Fruit fly (Drosophila melanogaster) whole organism, embryonic: ENCODE results near the gene CG10137.
A peak's percentile ranks its signal among the peaks of the same experiment; 100 is the strongest.

Source experiments
- Abd-B ChIP-seq: fragments of 200-800 bp; sonication (Bioruptor generic); optimal IDR thresholded peaks from 2 replicates; lab custom pipeline; 2018; ENCODE audit warnings: missing biosample characterization, mild to moderate bottlenecking, missing genetic modification characterization, moderate library complexity
- BEAF-32 ChIP-seq: fragments of 200-800 bp; sonication (Bioruptor generic); optimal IDR thresholded peaks from 3 replicates; lab custom pipeline; 2017; ENCODE audit warnings: missing biosample characterization, missing genetic modification characterization, mild to moderate bottlenecking, moderate library complexity, missing genetic modification reagents
- Bgb ChIP-seq: fragments of 200-800 bp; sonication (Bioruptor generic); IDR thresholded peaks from 2 replicates; pipeline ENCODE4 v1.3.6; 2022; ENCODE audit warnings: missing biosample characterization, missing genetic modification characterization; ENCODE audit not compliant: partially characterized antibody
- CG10267 ChIP-seq: fragments of 200-800 bp; sonication (Bioruptor generic); optimal IDR thresholded peaks from 2 replicates; lab custom pipeline; 2018; ENCODE audit warnings: missing biosample characterization, mild to moderate bottlenecking, missing genetic modification characterization, moderate library complexity
- CG10431 ChIP-seq: fragments of 200-800 bp; sonication (Bioruptor generic); optimal IDR thresholded peaks from 3 replicates; lab custom pipeline; 2018; ENCODE audit warnings: missing biosample characterization, mild to moderate bottlenecking, missing genetic modification characterization
- CG13287 ChIP-seq: fragments of 200-800 bp; sonication (Bioruptor generic); IDR thresholded peaks from 2 replicates; pipeline ENCODE4 v1.3.6; 2022; ENCODE audit warnings: missing biosample characterization, missing genetic modification characterization; ENCODE audit not compliant: partially characterized antibody
- CG13624 ChIP-seq: fragments of 200-800 bp; sonication (Bioruptor generic); optimal IDR thresholded peaks from 2 replicates; lab custom pipeline; 2016; ENCODE audit warnings: missing biosample characterization, missing genetic modification characterization
- CG14860 ChIP-seq: fragments of 200-800 bp; sonication (Bioruptor generic); IDR thresholded peaks from 3 replicates; pipeline ENCODE4 v1.3.6; 2022; ENCODE audit warnings: missing biosample characterization, missing genetic modification characterization; ENCODE audit not compliant: partially characterized antibody
- CG17568 ChIP-seq: fragments of 200-800 bp; sonication (Bioruptor generic); optimal IDR thresholded peaks from 2 replicates; lab custom pipeline; 2018; ENCODE audit warnings: missing biosample characterization, mild to moderate bottlenecking, missing genetic modification characterization, moderate library complexity
- CG18011 ChIP-seq: fragments of 200-800 bp; sonication (Bioruptor generic); optimal IDR thresholded peaks from 2 replicates; lab custom pipeline; 2017; ENCODE audit warnings: missing biosample characterization, missing genetic modification characterization, mild to moderate bottlenecking, moderate library complexity, missing genotype
- CG30431 ChIP-seq: fragments of 200-800 bp; sonication (Bioruptor generic); optimal IDR thresholded peaks from 2 replicates; lab custom pipeline; 2017; ENCODE audit warnings: missing biosample characterization, missing genetic modification characterization
- CG34224 ChIP-seq: fragments of 200-800 bp; sonication (Bioruptor generic); IDR thresholded peaks from 3 replicates; pipeline ENCODE4 v1.3.6; 2022; ENCODE audit warnings: missing biosample characterization, missing genetic modification characterization; ENCODE audit not compliant: partially characterized antibody
- CG4617 ChIP-seq: fragments of 200-800 bp; sonication (Bioruptor generic); optimal IDR thresholded peaks from 3 replicates; lab custom pipeline; 2016; ENCODE audit warnings: missing biosample characterization, missing genetic modification characterization, borderline replicate concordance
- CG6791 ChIP-seq: fragments of 200-800 bp; sonication (Bioruptor generic); IDR thresholded peaks from 3 replicates; pipeline ENCODE4 v1.3.6; 2022; ENCODE audit warnings: missing biosample characterization, missing genetic modification characterization; ENCODE audit not compliant: partially characterized antibody
- CG8290 ChIP-seq, 3 experiments: fragments of 200-800 bp; sonication (Bioruptor generic); optimal IDR thresholded peaks; 2 replicates each; lab custom pipeline; 2016 to 2019; ENCODE audit warnings: missing biosample characterization in 3 of 3, missing genetic modification characterization in 3 of 3, mild to moderate bottlenecking in 2 of 3, moderate library complexity in 1 of 3
- CG9437 ChIP-seq: fragments of 200-800 bp; sonication (Bioruptor generic); optimal IDR thresholded peaks from 2 replicates; lab custom pipeline; 2018; ENCODE audit warnings: missing biosample characterization, mild to moderate bottlenecking, missing genetic modification characterization
- Dll ChIP-seq: fragments of 200-800 bp; sonication (Bioruptor generic); IDR thresholded peaks from 4 replicates; pipeline ENCODE4 v1.3.6; 2022; ENCODE audit warnings: missing biosample characterization, missing genetic modification characterization; ENCODE audit not compliant: partially characterized antibody
- Doc3 ChIP-seq: fragments of 200-800 bp; sonication (Bioruptor generic); IDR thresholded peaks from 3 replicates; pipeline ENCODE4 v1.3.6; 2022; ENCODE audit warnings: missing biosample characterization, missing genetic modification characterization; ENCODE audit not compliant: partially characterized antibody
- Dp ChIP-seq: fragments of 200-800 bp; sonication (Bioruptor generic); optimal IDR thresholded peaks from 2 replicates; lab custom pipeline; 2018; ENCODE audit warnings: missing biosample characterization, mild to moderate bottlenecking, missing genetic modification characterization, moderate library complexity
- E2f2 ChIP-seq: fragments of 200-800 bp; sonication (Bioruptor generic); IDR thresholded peaks from 2 replicates; pipeline ENCODE4 v1.3.6; 2022; ENCODE audit warnings: missing biosample characterization, missing genetic modification characterization
- Eip74EF ChIP-seq, 2 experiments: fragments of 200-800 bp in 1 of 2; fragments of >200 bp in 1 of 2; sonication (Bioruptor generic) in 1 of 2; optimal IDR thresholded peaks; 2 replicates each; lab custom pipeline; 2017 to 2019; ENCODE audit warnings: missing biosample characterization in 2 of 2, missing genetic modification characterization in 2 of 2, mild to moderate bottlenecking in 1 of 2, moderate library complexity in 1 of 2
- HLH4C ChIP-seq: fragments of 200-800 bp; sonication (Bioruptor generic); IDR thresholded peaks from 3 replicates; pipeline ENCODE4 v1.3.6; 2022; ENCODE audit warnings: missing biosample characterization, missing genetic modification characterization; ENCODE audit not compliant: partially characterized antibody
- Lhr ChIP-seq: fragments of 200-800 bp; sonication (Bioruptor generic); optimal IDR thresholded peaks from 3 replicates; lab custom pipeline; 2017; ENCODE audit warnings: mild to moderate bottlenecking, missing biosample characterization, missing genetic modification reagents, missing genetic modification characterization
- Med ChIP-seq: fragments of 200-800 bp; sonication (Bioruptor generic); peaks from one replicate; lab custom pipeline; 2016; ENCODE audit warnings: missing biosample characterization, missing genetic modification characterization, mild to moderate bottlenecking, inconsistent platforms, moderate library complexity
- Scr ChIP-seq: fragments of 200-800 bp; sonication (Bioruptor generic); IDR thresholded peaks from 2 replicates; pipeline ENCODE4 v1.3.6; 2022; ENCODE audit warnings: missing biosample characterization, missing genetic modification characterization; ENCODE audit not compliant: partially characterized antibody
- Side ChIP-seq: fragments of 200-800 bp; sonication (Bioruptor generic); optimal IDR thresholded peaks from 2 replicates; lab custom pipeline; 2016; ENCODE audit warnings: missing biosample characterization, missing genetic modification characterization
- Sry-β ChIP-seq: fragments of 200-800 bp; sonication (Bioruptor generic); optimal IDR thresholded peaks from 2 replicates; lab custom pipeline; 2018; ENCODE audit warnings: missing biosample characterization, mild to moderate bottlenecking, missing genetic modification characterization, moderate library complexity
- Usf ChIP-seq: fragments of 200-800 bp; sonication (Bioruptor generic); optimal IDR thresholded peaks from 2 replicates; lab custom pipeline; 2017; ENCODE audit warnings: missing genotype, missing biosample characterization, missing genetic modification characterization
- amos ChIP-seq: fragments of 200-800 bp; sonication (Bioruptor generic); IDR thresholded peaks from 2 replicates; pipeline ENCODE4 v1.3.6; 2022; ENCODE audit warnings: missing biosample characterization, missing genetic modification characterization; ENCODE audit not compliant: partially characterized antibody
- bbx ChIP-seq: fragments of 200-800 bp; sonication (Bioruptor generic); IDR thresholded peaks from 2 replicates; pipeline ENCODE4 v1.3.6; 2022; ENCODE audit warnings: missing biosample characterization, missing genetic modification characterization; ENCODE audit not compliant: partially characterized antibody
- bcd ChIP-seq: fragments of 200-800 bp; sonication (Bioruptor generic); optimal IDR thresholded peaks from 2 replicates; lab custom pipeline; 2017; ENCODE audit warnings: missing biosample characterization, mild to moderate bottlenecking, missing genetic modification characterization
- chinmo ChIP-seq: fragments of 200-800 bp; sonication (Bioruptor generic); IDR thresholded peaks from 4 replicates; pipeline ENCODE4 v1.3.6; 2022; ENCODE audit warnings: missing biosample characterization, missing genetic modification characterization; ENCODE audit not compliant: partially characterized antibody
- hb ChIP-seq: fragments of 200-800 bp; sonication (Bioruptor generic); IDR thresholded peaks from 3 replicates; pipeline ENCODE4 v1.3.6; 2022; ENCODE audit warnings: missing biosample characterization, missing genetic modification characterization; ENCODE audit not compliant: partially characterized antibody
- hbn ChIP-seq: fragments of 200-800 bp; sonication (Bioruptor generic); IDR thresholded peaks from 2 replicates; pipeline ENCODE4 v1.3.6; 2022; ENCODE audit warnings: missing biosample characterization, missing genetic modification characterization; ENCODE audit not compliant: partially characterized antibody
- her ChIP-seq: fragments of 200-800 bp; sonication (Bioruptor generic); optimal IDR thresholded peaks from 2 replicates; lab custom pipeline; 2016; ENCODE audit warnings: missing biosample characterization, missing genetic modification characterization
- nmo ChIP-seq: fragments of 200-800 bp; sonication (Bioruptor generic); optimal IDR thresholded peaks from 2 replicates; lab custom pipeline; 2018; ENCODE audit warnings: missing biosample characterization, mild to moderate bottlenecking, missing genetic modification characterization, moderate library complexity
- peb ChIP-seq: fragments of 200-800 bp; sonication (Bioruptor generic); IDR thresholded peaks from 2 replicates; pipeline ENCODE4 v1.3.6; 2022; ENCODE audit warnings: missing biosample characterization, missing genetic modification characterization
- pzg ChIP-seq: fragments of 200-800 bp; sonication (Bioruptor generic); optimal IDR thresholded peaks from 3 replicates; lab custom pipeline; 2018; ENCODE audit warnings: missing biosample characterization, mild to moderate bottlenecking, missing genetic modification characterization, moderate library complexity
- row ChIP-seq: fragments of 200-800 bp; sonication (Bioruptor generic); IDR thresholded peaks from 3 replicates; pipeline ENCODE4 v1.3.6; 2022; ENCODE audit warnings: missing biosample characterization, missing genetic modification characterization
- sna ChIP-seq: fragments of 200-800 bp; sonication (Bioruptor generic); IDR thresholded peaks from 2 replicates; pipeline ENCODE4 v1.3.6; 2022; ENCODE audit warnings: missing biosample characterization, missing genetic modification characterization; ENCODE audit not compliant: partially characterized antibody
- stwl ChIP-seq: fragments of 200-800 bp; sonication (Bioruptor generic); optimal IDR thresholded peaks from 3 replicates; lab custom pipeline; 2018; ENCODE audit warnings: missing biosample characterization, mild to moderate bottlenecking, missing genetic modification characterization, moderate library complexity
- toy ChIP-seq: fragments of 200-800 bp; sonication (Bioruptor generic); IDR thresholded peaks from 2 replicates; pipeline ENCODE4 v1.3.6; 2022; ENCODE audit warnings: missing biosample characterization, missing genetic modification characterization
- trem ChIP-seq: fragments of 200-800 bp; optimal IDR thresholded peaks from 3 replicates; lab custom pipeline; 2019; ENCODE audit warnings: missing biosample characterization, mild to moderate bottlenecking, missing genetic modification characterization, moderate library complexity
- zen2 ChIP-seq: fragments of 200-800 bp; sonication (Bioruptor generic); IDR thresholded peaks from 3 replicates; pipeline ENCODE4 v1.3.6; 2022; ENCODE audit warnings: missing biosample characterization, missing genetic modification characterization; ENCODE audit not compliant: partially characterized antibody

Gene CG10137

dm6 chr2L:19565233-19565898 lies 38.9 kb downstream of the CG10137 start, which contains the start of gene CG13077:
Gene CG13077, plus strand, starts transcription at chr2L:19565863.
- no peak for TF ChIP-seq CG13624
- peak; percentile 74; the same call in 1 of the 2 replicates for TF ChIP-seq hbn (GFP tag; lab: Robert Waterston, UW)
- TF ChIP-seq CG9437 (GFP tag; lab: Kevin White, UChicago), result peak; percentile 98
- TF ChIP-seq Doc3 (GFP tag; lab: Robert Waterston, UW), result peak; percentile 76; the same call in 2 of the 3 replicates
- peak; percentile 76 for TF ChIP-seq E2f2 (GFP tag; lab: Robert Waterston, UW)
- peak; percentile 13 for TF ChIP-seq Lhr (GFP tag; lab: Kevin White, UChicago)
- TF ChIP-seq CG10431 (GFP tag; lab: Kevin White, UChicago), result no peak
- peak; percentile 40; the same call in 1 of the 2 replicates for TF ChIP-seq amos (GFP tag; lab: Robert Waterston, UW)
- 0 out of 3 replicates have a peak, but pooled peaks have one; percentile 27 for TF ChIP-seq hb
- TF ChIP-seq Sry-β, result peak; percentile 84
- TF ChIP-seq row (GFP tag; lab: Robert Waterston, UW), result peak; percentile 27; the same call in 1 of the 3 replicates
- TF ChIP-seq nmo, result peak; percentile 7
- 0 out of 2 replicates have a peak, but pooled peaks have one; percentile 34 for TF ChIP-seq Scr (GFP tag; lab: Robert Waterston, UW)
- peak; percentile 49; the same call in 2 of the 3 replicates for TF ChIP-seq HLH4C (GFP tag; lab: Robert Waterston, UW)
- no peak for TF ChIP-seq Eip74EF (GFP tag; optimal IDR thresholded peaks at IDR 0.05; lab: Kevin White, UChicago)
- TF ChIP-seq CG30431 (GFP tag; lab: Kevin White, UChicago), result no peak
- TF ChIP-seq her, result no peak
- peak; percentile 59 for TF ChIP-seq Bgb (GFP tag; lab: Robert Waterston, UW)
- no peak for TF ChIP-seq toy (GFP tag; lab: Robert Waterston, UW)
- TF ChIP-seq Abd-B (GFP tag; lab: Kevin White, UChicago), result peak; percentile 2
- TF ChIP-seq CG14860 (GFP tag; lab: Robert Waterston, UW), result 0 out of 3 replicates have a peak, but pooled peaks have one; percentile 46
- peak; percentile 11 for TF ChIP-seq CG17568
- no peak for TF ChIP-seq bcd (GFP tag; lab: Kevin White, UChicago)
- no peak for TF ChIP-seq Usf (GFP tag; lab: Kevin White, UChicago)
- TF ChIP-seq trem (tag; lab: Kevin White, UChicago), result peak; percentile 14
- TF ChIP-seq CG8290 (GFP tag; optimal IDR thresholded peaks at IDR 0.05; lab: Kevin White, UChicago), result peak; percentile 37
- TF ChIP-seq CG8290 (tag; optimal IDR thresholded peaks at IDR 0.05; lab: Kevin White, UChicago), result peak in 1 of 2 experiments; percentile 6
- TF ChIP-seq BEAF-32 (GFP tag; lab: Kevin White, UChicago), result peak; percentile 43
- TF ChIP-seq Med (GFP tag; lab: Kevin White, UChicago), result peak; percentile 64
- TF ChIP-seq CG13287, result peak; percentile 68
- TF ChIP-seq chinmo, result 0 out of 4 replicates have a peak, but pooled peaks have one; percentile 63
- TF ChIP-seq CG34224 (GFP tag; lab: Robert Waterston, UW), result peak; percentile 48; the same call in 1 of the 3 replicates
- peak; percentile 87 for TF ChIP-seq CG10267 (tag; lab: Kevin White, UChicago)
- no peak for TF ChIP-seq peb (GFP tag; lab: Robert Waterston, UW)
- peak; percentile 87 for TF ChIP-seq zen2 (GFP tag; lab: Robert Waterston, UW)
- TF ChIP-seq Side, result no peak
- peak; percentile 71 for TF ChIP-seq Dp (GFP tag; lab: Kevin White, UChicago)
- TF ChIP-seq pzg (GFP tag; lab: Kevin White, UChicago), result peak; percentile 9
- peak; percentile 68 for TF ChIP-seq Dll
- peak; percentile 70; the same call in 1 of the 2 replicates for TF ChIP-seq bbx (GFP tag; lab: Robert Waterston, UW)
- TF ChIP-seq CG4617 (GFP tag; lab: Kevin White, UChicago), result no peak
- TF ChIP-seq sna (GFP tag; lab: Robert Waterston, UW), result peak; percentile 47; the same call in 1 of the 2 replicates
- TF ChIP-seq CG6791 (GFP tag; lab: Robert Waterston, UW), result peak; percentile 79
- TF ChIP-seq CG18011 (GFP tag; lab: Kevin White, UChicago), result peak; percentile 95
- peak; percentile 99 for TF ChIP-seq stwl (tag; lab: Kevin White, UChicago)
